Worm (Caenorhabditis elegans): ENCODE data around the gene spsb-1.

- TF ChIP-seq ztf-4 (tag; optimal IDR thresholded peaks at IDR 0.05) (no peak), nhr-11 (tag; optimal IDR thresholded peaks at IDR 0.05) (no peak), nhr-23 (tag; optimal IDR thresholded peaks at IDR 0.05) (no peak), blmp-1 (tag; optimal IDR thresholded peaks at IDR 0.05; ENCODE audit: insufficient read depth) (peak; percentile 67), mdl-1 (tag; optimal IDR thresholded peaks at IDR 0.05) (peak; percentile 0 to 62)
Measured at ce11 chrII:15205346-15205745, 8.8 kb downstream of the spsb-1 start.
